Worm (Caenorhabditis elegans): ENCODE results near the gene nlp-26.

DNA sequence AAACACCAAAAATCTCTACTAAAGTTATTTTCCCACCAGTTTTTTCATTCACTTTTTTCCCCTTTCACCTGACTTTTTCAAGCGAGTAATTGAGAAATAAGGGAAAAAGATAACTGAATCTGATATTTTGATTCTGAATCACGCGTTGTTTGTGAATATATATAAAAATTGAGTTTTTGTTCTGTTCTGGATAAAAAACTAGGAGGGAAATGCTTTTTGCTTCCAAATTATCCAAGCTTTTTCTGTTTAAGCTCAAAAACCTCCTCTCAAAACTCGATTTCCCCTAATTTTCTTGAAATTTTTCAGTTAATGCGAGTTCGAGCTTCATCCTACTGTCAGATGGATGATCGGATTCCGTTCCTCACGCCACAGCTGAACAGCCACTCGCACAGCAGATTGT, 48.2 kb upstream of the nlp-26 start, which contains the start of gene kcnl-1:
- TF ChIP-seq attf-5 (GFP tag; optimal IDR thresholded peaks at IDR 0.05) (no peak), B0336.3 (GFP tag; IDR thresholded peaks at IDR 0.05) (no peak), unc-62 (GFP tag; optimal IDR thresholded peaks at IDR 0.05) (no peak), T07F8.4 (tag; optimal IDR thresholded peaks at IDR 0.05) (no peak), ztf-26 (tag; optimal IDR thresholded peaks at IDR 0.05) (no peak), cebp-1 (GFP tag; IDR thresholded peaks at IDR 0.05) (no peak), cebp-1 (tag; optimal IDR thresholded peaks at IDR 0.05) (no peak), K11D2.4 (GFP tag; IDR thresholded peaks at IDR 0.05) (no peak)

Measured in whole organism, young adult.